Fruit fly (Drosophila melanogaster) whole organism, prepupa: ENCODE measurements around the gene Ns1.

Source experiments
- Blimp-1 ChIP-seq: fragments of 200-800 bp; sonication (Bioruptor generic); optimal IDR thresholded peaks from 3 replicates; lab custom pipeline; 2017; ENCODE audit warnings: missing biosample characterization, missing genetic modification characterization, mild to moderate bottlenecking, moderate library complexity, missing genetic modification reagents
- CG10631 ChIP-seq: fragments of 200-800 bp; sonication (Bioruptor generic); optimal IDR thresholded peaks from 2 replicates; lab custom pipeline; 2016; ENCODE audit warnings: missing biosample characterization, missing genetic modification characterization
- CG10669 ChIP-seq: fragments of 200-800 bp; sonication (Bioruptor generic); optimal IDR thresholded peaks from 3 replicates; lab custom pipeline; 2018; ENCODE audit warnings: missing biosample characterization, mild to moderate bottlenecking, missing genetic modification characterization, moderate library complexity
- CG11294 ChIP-seq: fragments of 200-800 bp; sonication (Bioruptor generic); IDR thresholded peaks from 2 replicates; pipeline ENCODE4 v1.3.6; 2022; ENCODE audit warnings: missing biosample characterization, missing genetic modification characterization
- CG11902 ChIP-seq: fragments of 200-800 bp; sonication (Bioruptor generic); optimal IDR thresholded peaks from 3 replicates; lab custom pipeline; 2016; ENCODE audit warnings: missing biosample characterization, missing genetic modification characterization
- CG15336 ChIP-seq: fragments of 200-800 bp; sonication (Bioruptor generic); IDR thresholded peaks from 2 replicates; pipeline ENCODE4 v1.3.6; 2022; ENCODE audit warnings: missing biosample characterization, missing genetic modification characterization
- CG1621 ChIP-seq: fragments of 200-800 bp; sonication (Bioruptor generic); optimal IDR thresholded peaks from 3 replicates; lab custom pipeline; 2018; ENCODE audit warnings: missing biosample characterization, mild to moderate bottlenecking, missing genetic modification characterization
- CG3032 ChIP-seq: fragments of 200-800 bp; optimal IDR thresholded peaks from 2 replicates; lab custom pipeline; 2019; ENCODE audit warnings: missing biosample characterization, mild to moderate bottlenecking, missing genetic modification characterization, moderate library complexity
- CG32006 ChIP-seq: fragments of 200-800 bp; sonication (Bioruptor generic); optimal IDR thresholded peaks from 3 replicates; lab custom pipeline; 2017; ENCODE audit warnings: missing biosample characterization, mild to moderate bottlenecking, missing genetic modification characterization
- CG34406 ChIP-seq: fragments of 200-800 bp; sonication (Bioruptor generic); optimal IDR thresholded peaks from 3 replicates; lab custom pipeline; 2016; ENCODE audit warnings: missing biosample characterization, missing genetic modification characterization
- CG6163 ChIP-seq: fragments of 200-800 bp; sonication (Bioruptor generic); IDR thresholded peaks from 3 replicates; pipeline ENCODE4 v1.3.6; 2022; ENCODE audit warnings: missing biosample characterization, missing genetic modification characterization
- CG6792 ChIP-seq: fragments of 200-800 bp; sonication (Bioruptor generic); optimal IDR thresholded peaks from 3 replicates; lab custom pipeline; 2016; ENCODE audit warnings: missing biosample characterization, missing genetic modification characterization
- CG6854 ChIP-seq: fragments of 200-800 bp; sonication (Bioruptor generic); optimal IDR thresholded peaks from 2 replicates; lab custom pipeline; 2017; ENCODE audit warnings: missing biosample characterization, mild to moderate bottlenecking, missing genetic modification characterization
- CG7368 ChIP-seq: fragments of 200-800 bp; sonication (Bioruptor generic); optimal IDR thresholded peaks from 3 replicates; lab custom pipeline; 2016; ENCODE audit warnings: missing biosample characterization, missing genetic modification characterization
- CG8319 ChIP-seq: fragments of 200-800 bp; sonication (Bioruptor generic); optimal IDR thresholded peaks from 3 replicates; lab custom pipeline; 2016; ENCODE audit warnings: missing biosample characterization, missing genetic modification characterization
- CG8632 ChIP-seq: fragments of 200-800 bp; sonication (Bioruptor generic); optimal IDR thresholded peaks from 3 replicates; lab custom pipeline; 2016; ENCODE audit warnings: missing biosample characterization, missing genetic modification characterization
- Eip75B ChIP-seq: fragments of 200-800 bp; sonication (Bioruptor generic); optimal IDR thresholded peaks from 3 replicates; lab custom pipeline; 2016; ENCODE audit warnings: missing biosample characterization, missing genetic modification characterization
- Eip78C ChIP-seq: fragments of 200-800 bp; sonication (Bioruptor generic); peaks from one replicate; lab custom pipeline; 2016; ENCODE audit warnings: missing biosample characterization, missing genetic modification characterization
- Ets21C ChIP-seq: fragments of 200-800 bp; sonication (Bioruptor generic); optimal IDR thresholded peaks from 3 replicates; lab custom pipeline; 2016; ENCODE audit warnings: missing biosample characterization, missing genetic modification characterization
- Ets96B ChIP-seq: fragments of 200-800 bp; optimal IDR thresholded peaks from 2 replicates; lab custom pipeline; 2019; ENCODE audit warnings: missing biosample characterization, mild to moderate bottlenecking, missing genetic modification characterization, moderate library complexity
- Gug ChIP-seq: fragments of 200-800 bp; sonication (Bioruptor generic); IDR thresholded peaks from 2 replicates; pipeline ENCODE4 v1.3.6; 2022; ENCODE audit warnings: missing biosample characterization, missing genetic modification characterization
- Met ChIP-seq: fragments of 200-800 bp; sonication (Bioruptor generic); optimal IDR thresholded peaks from 3 replicates; lab custom pipeline; 2016; ENCODE audit warnings: missing biosample characterization, missing genetic modification characterization
- OdsH ChIP-seq: fragments of 200-800 bp; sonication (Bioruptor generic); optimal IDR thresholded peaks from 3 replicates; lab custom pipeline; 2016; ENCODE audit warnings: missing biosample characterization, missing genetic modification characterization
- Smox ChIP-seq: fragments of 200-800 bp; sonication (Bioruptor generic); optimal IDR thresholded peaks from 3 replicates; lab custom pipeline; 2016; ENCODE audit warnings: missing biosample characterization, missing genetic modification characterization
- Sox102F ChIP-seq: fragments of 200-800 bp; sonication (Bioruptor generic); optimal IDR thresholded peaks from 2 replicates; lab custom pipeline; 2016; ENCODE audit warnings: missing biosample characterization, mild to moderate bottlenecking, missing genetic modification characterization
- Sox14 ChIP-seq: fragments of 200-800 bp; sonication (Bioruptor generic); optimal IDR thresholded peaks from 3 replicates; lab custom pipeline; 2016; ENCODE audit warnings: missing biosample characterization, missing genetic modification characterization
- Sox15 ChIP-seq: fragments of 200-800 bp; sonication (Bioruptor generic); optimal IDR thresholded peaks from 3 replicates; lab custom pipeline; 2016; ENCODE audit warnings: missing biosample characterization, missing genetic modification characterization
- achi ChIP-seq: fragments of 200-800 bp; sonication (Bioruptor generic); optimal IDR thresholded peaks from 3 replicates; lab custom pipeline; 2016; ENCODE audit warnings: missing biosample characterization, missing genetic modification characterization
- acj6 ChIP-seq: fragments of 200-800 bp; sonication (Bioruptor generic); optimal IDR thresholded peaks from 3 replicates; lab custom pipeline; 2016; ENCODE audit warnings: missing biosample characterization, missing genetic modification characterization
- dac ChIP-seq: fragments of 200-800 bp; sonication (Bioruptor generic); optimal IDR thresholded peaks from 2 replicates; lab custom pipeline; 2017; ENCODE audit warnings: missing biosample characterization, mild to moderate bottlenecking, missing genetic modification characterization
- dsx ChIP-seq: fragments of 200-800 bp; optimal IDR thresholded peaks from 3 replicates; lab custom pipeline; 2019; ENCODE audit warnings: missing biosample characterization, mild to moderate bottlenecking, missing genetic modification characterization, moderate library complexity; ENCODE audit not compliant: poor library complexity, severe bottlenecking
- eg ChIP-seq: fragments of 200-800 bp; sonication (Bioruptor generic); IDR thresholded peaks from 3 replicates; pipeline ENCODE4 v1.3.6; 2022; ENCODE audit warnings: missing biosample characterization, missing genetic modification characterization
- fd85E ChIP-seq: fragments of 200-800 bp; sonication (Bioruptor generic); optimal IDR thresholded peaks from 3 replicates; lab custom pipeline; 2016; ENCODE audit warnings: missing biosample characterization, missing genetic modification characterization
- fkh ChIP-seq: fragments of 200-800 bp; sonication (Bioruptor generic); optimal IDR thresholded peaks from 3 replicates; lab custom pipeline; 2017; ENCODE audit warnings: missing biosample characterization, mild to moderate bottlenecking, missing genetic modification characterization, moderate library complexity
- pdm3 ChIP-seq: fragments of 200-800 bp; sonication (Bioruptor generic); optimal IDR thresholded peaks from 3 replicates; lab custom pipeline; 2016; ENCODE audit warnings: missing biosample characterization, missing genetic modification characterization
- salr ChIP-seq, 2 experiments: fragments of 200-800 bp; sonication (Bioruptor generic); optimal IDR thresholded peaks; 3 replicates each; lab custom pipeline; 2016 to 2018; ENCODE audit warnings: missing biosample characterization in 2 of 2, missing genetic modification characterization in 2 of 2, mild to moderate bottlenecking in 1 of 2
- spab ChIP-seq: fragments of 200-800 bp; sonication (Bioruptor generic); optimal IDR thresholded peaks from 2 replicates; lab custom pipeline; 2017; ENCODE audit warnings: missing biosample characterization, mild to moderate bottlenecking, missing genetic modification characterization, missing genetic modification reagents
- svp ChIP-seq: fragments of 200-800 bp; sonication (Bioruptor generic); peaks from one replicate; lab custom pipeline; 2016; ENCODE audit warnings: missing biosample characterization, missing genetic modification characterization
- topi ChIP-seq: fragments of 200-800 bp; sonication (Bioruptor generic); optimal IDR thresholded peaks from 3 replicates; lab custom pipeline; 2016; ENCODE audit warnings: missing biosample characterization, missing genetic modification characterization
- vri ChIP-seq: fragments of 200-800 bp; sonication (Bioruptor generic); optimal IDR thresholded peaks from 3 replicates; lab custom pipeline; 2016; ENCODE audit warnings: missing biosample characterization, mild to moderate bottlenecking, missing genetic modification characterization

The Ns1 gene

dm6 chr3R:17052465-17053149 is 19.9 kb downstream of the Ns1 start (continued):
- peak; percentile 7 for TF ChIP-seq fkh (GFP tag; lab: Kevin White, UChicago)
- TF ChIP-seq Sox102F (GFP tag; lab: Kevin White, UChicago) = peak; percentile 79
- TF ChIP-seq Eip75B (GFP tag; lab: Kevin White, UChicago) = peak; percentile 79
- peak; percentile 46 for TF ChIP-seq Sox15 (GFP tag; lab: Kevin White, UChicago)
- peak; percentile 17 for TF ChIP-seq Ets21C
- peak; percentile 70 for TF ChIP-seq vri (GFP tag; lab: Kevin White, UChicago)
- peak; percentile 35; the same call in 1 of the 2 replicates for TF ChIP-seq Gug (GFP tag; lab: Robert Waterston, UW)
- TF ChIP-seq CG32006 = peak; percentile 64
- peak; percentile 75 for TF ChIP-seq pdm3
- TF ChIP-seq CG8319 (GFP tag; lab: Kevin White, UChicago) = peak; percentile 45
- TF ChIP-seq CG11294 (GFP tag; lab: Robert Waterston, UW) = no peak
- TF ChIP-seq CG11902 = peak; percentile 16
- peak; percentile 88 for TF ChIP-seq dsx (GFP tag; lab: Kevin White, UChicago)
- TF ChIP-seq dac = peak; percentile 18
- no peak for TF ChIP-seq fd85E
- TF ChIP-seq CG1621 (tag; lab: Kevin White, UChicago) = peak; percentile 77
- peak; percentile 82 for TF ChIP-seq Met (GFP tag; lab: Kevin White, UChicago)
- peak; percentile 68 for TF ChIP-seq CG6854 (GFP tag; lab: Kevin White, UChicago)
- TF ChIP-seq Blimp-1 (GFP tag; lab: Kevin White, UChicago) = peak; percentile 43
- peak; percentile 73 to 75 for TF ChIP-seq salr (GFP tag; optimal IDR thresholded peaks at IDR 0.05; lab: Kevin White, UChicago)
- TF ChIP-seq CG6163 (GFP tag; lab: Robert Waterston, UW) = peak; percentile 57; the same call in 2 of the 3 replicates
- peak; percentile 70 for TF ChIP-seq Smox (GFP tag; lab: Kevin White, UChicago)
- peak; percentile 76 for TF ChIP-seq OdsH
- TF ChIP-seq Eip78C (GFP tag; lab: Kevin White, UChicago) = peak; percentile 96
- peak; percentile 71 for TF ChIP-seq CG8632 (GFP tag; lab: Kevin White, UChicago)
- TF ChIP-seq CG10669 (GFP tag; lab: Kevin White, UChicago) = peak; percentile 84

- no peak for TF ChIP-seq Sox15 (GFP tag; lab: Kevin White, UChicago)
- no peak for TF ChIP-seq Ets21C
- no peak for TF ChIP-seq pdm3
- TF ChIP-seq svp = no peak
- peak; percentile 11 for TF ChIP-seq CG6792 (GFP tag; lab: Kevin White, UChicago)
- peak; percentile 3 for TF ChIP-seq Ets96B
- TF ChIP-seq spab (GFP tag; lab: Kevin White, UChicago) = no peak
- TF ChIP-seq CG7368 (GFP tag; lab: Kevin White, UChicago) = no peak
- TF ChIP-seq CG10631 (GFP tag; lab: Kevin White, UChicago) = peak; percentile 31
- no peak for TF ChIP-seq CG1621 (tag; lab: Kevin White, UChicago)
- TF ChIP-seq acj6 (GFP tag; lab: Kevin White, UChicago) = peak; percentile 40
- peak; percentile 36; the same call in 1 of the 2 replicates for TF ChIP-seq CG15336 (GFP tag; lab: Robert Waterston, UW)
- 0 out of 2 replicates have a peak, but pooled peaks have one; percentile 9 for TF ChIP-seq Gug (GFP tag; lab: Robert Waterston, UW)
- TF ChIP-seq CG34406 (GFP tag; lab: Kevin White, UChicago) = peak; percentile 20
- TF ChIP-seq Sox14 (GFP tag; lab: Kevin White, UChicago) = no peak
- TF ChIP-seq CG8319 (GFP tag; lab: Kevin White, UChicago) = no peak
- peak; percentile 47 for TF ChIP-seq achi (GFP tag; lab: Kevin White, UChicago)
- TF ChIP-seq topi (GFP tag; lab: Kevin White, UChicago) = no peak
- peak; percentile 56 for TF ChIP-seq CG3032
- TF ChIP-seq dsx (GFP tag; lab: Kevin White, UChicago) = no peak
- TF ChIP-seq Eip78C (GFP tag; lab: Kevin White, UChicago) = peak; percentile 73
- TF ChIP-seq eg (GFP tag; lab: Robert Waterston, UW) = 0 out of 3 replicates have a peak, but pooled peaks have one; percentile 5
- TF ChIP-seq, all 60 proteins: peak for 11
Observed at dm6 chr3R:17048867-17049266, 23.6 kb downstream of the Ns1 start.
